Worm (Caenorhabditis elegans) whole organism, dauer: ENCODE results near the gene hpo-10.

Source experiments
- unc-62 ChIP-seq: sonication (generic microtip); optimal IDR thresholded peaks from 2 replicates; lab custom pipeline; 2017; ENCODE audit warnings: missing biosample characterization, missing genetic modification reagents, missing genetic modification characterization

hpo-10 gene

ce11 chrIII:5876140-5876675 is 3.1 kb upstream of the hpo-10 start, which contains the start of gene aldo-2:
aldo-2 (minus strand) TSS chrIII:5876625.
- no peak for TF ChIP-seq unc-62

DNA sequence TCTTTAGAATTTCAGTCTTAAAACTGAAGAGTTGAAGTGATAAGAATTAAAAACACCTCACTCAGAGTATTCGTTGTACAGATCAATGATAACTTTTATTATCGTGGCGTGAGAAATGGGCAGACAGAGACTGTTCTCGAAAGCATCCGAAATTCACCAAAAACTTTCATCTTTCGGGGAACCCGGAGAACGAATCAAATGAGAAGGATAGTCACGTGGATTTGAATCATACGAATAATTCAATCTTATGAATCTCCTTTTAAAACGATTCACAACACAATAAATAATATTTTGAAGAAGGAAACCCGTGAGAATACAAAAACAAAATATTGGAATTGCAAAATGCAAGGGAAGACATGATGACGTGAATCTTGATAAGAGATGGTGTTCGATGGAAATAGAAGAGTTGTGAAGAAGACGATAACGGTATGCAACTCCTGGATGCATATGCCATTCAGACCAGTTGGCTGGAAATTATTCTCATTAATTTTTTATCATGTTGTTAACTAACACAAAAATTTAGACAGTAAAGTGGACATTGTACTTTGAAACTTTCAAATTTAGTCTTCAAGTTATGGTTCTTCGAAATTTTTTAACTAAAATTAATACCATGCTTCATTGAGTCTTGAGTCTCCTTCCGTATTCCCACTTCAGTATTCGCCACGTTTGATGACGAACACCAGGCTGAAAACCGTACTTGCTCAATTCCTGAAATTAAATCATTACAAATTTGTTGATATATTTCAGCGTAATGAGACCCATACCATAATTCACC is 2.2 kb upstream of the hpo-10 start:
- TF ChIP-seq unc-62 = no peak

DNA sequence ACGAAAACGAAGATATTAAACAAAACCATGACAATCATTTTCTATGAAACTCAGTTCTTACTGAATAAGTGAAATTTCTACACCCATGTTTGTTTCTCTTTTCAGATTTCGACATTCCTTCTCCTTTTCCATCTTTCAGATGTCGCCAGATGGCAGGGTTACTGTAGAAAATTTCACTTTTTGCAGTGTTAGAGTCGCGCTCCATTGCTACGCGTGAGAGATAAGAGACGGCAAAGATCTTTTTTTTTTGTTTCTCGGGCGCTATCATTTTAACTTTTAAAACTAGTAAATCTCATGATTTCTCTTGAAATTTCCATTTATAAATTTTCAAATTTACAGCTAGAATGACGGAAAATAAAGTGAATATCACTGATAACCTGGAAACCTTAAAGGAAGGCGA is 1.1 kb upstream of the hpo-10 start, which contains the start of the genes mig-21 and F01F1.2:
Gene mig-21 (minus strand): TSS at position 166 of the 400 bp plus-strand sequence.
Gene F01F1.2 (plus strand): TSS at position 340 of the 400 bp plus-strand sequence.
- TF ChIP-seq unc-62 = no peak

DNA sequence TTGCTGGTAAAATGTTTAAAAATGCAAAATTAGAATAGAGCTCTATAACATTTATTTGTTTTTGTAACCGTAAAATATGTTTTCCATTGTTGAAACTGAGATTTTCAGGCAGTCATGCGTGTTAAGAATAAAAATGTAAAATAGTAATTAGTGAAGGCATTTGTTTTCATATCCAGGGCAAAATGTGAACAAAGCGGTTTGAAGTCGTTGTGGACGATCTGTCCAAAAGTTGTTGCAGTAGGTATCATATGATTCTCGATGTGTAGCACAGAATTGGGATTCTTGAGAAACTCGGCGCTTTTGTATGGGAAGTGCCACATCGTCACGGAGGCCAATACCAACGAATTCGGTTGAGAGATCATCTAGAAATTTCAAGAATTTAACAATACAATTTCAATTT is 3.0 kb downstream of the hpo-10 start:
- no peak for TF ChIP-seq unc-62

DNA sequence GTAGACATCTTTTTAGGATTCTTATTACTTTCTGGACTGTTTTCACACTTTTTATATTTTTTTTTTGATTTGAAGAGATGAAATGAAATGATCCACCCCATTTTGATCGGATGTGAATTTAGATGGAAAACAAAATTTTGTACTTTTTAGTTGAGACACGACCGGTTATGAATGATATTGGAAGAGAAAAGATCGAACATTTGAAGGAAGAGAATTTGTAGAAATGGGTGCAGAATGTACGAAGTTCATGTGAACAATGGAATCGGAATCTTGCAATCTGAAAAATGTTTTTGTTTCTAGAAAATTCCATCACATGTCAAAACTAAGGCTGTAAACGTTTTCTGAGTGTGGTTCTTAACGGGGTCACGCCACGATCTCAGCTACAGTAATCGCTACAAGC is 3.5 kb downstream of the hpo-10 start, which contains the start of gene F01F1.14:
Gene F01F1.14 (minus strand): TSS at position 101 of the 400 bp plus-strand sequence.
- no peak for TF ChIP-seq unc-62

DNA sequence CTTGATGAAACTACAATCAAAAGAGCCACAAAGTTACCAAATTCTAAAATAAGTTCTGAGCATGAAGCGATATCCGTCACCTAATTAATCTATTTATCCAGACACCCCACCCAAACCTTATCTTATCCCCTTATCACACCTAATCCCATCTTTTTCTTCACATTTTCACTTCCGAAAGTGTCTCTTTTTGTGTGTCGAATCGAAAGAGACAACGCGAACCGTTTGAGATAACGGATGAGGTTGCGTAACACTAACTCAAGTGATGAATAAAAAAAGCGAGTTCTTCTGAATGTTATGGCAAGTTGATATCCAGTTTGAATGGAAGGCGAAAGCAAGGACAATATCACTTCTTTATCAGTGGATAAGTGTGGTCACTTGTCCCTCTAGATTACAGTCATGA is 4.2 kb downstream of the hpo-10 start:
- no peak for TF ChIP-seq unc-62

- no peak for TF ChIP-seq unc-62
Observed at ce11 chrIII:5884007-5884406, 4.7 kb downstream of the hpo-10 start, which contains the start of gene C28H8.5. C28H8.5 (plus strand) TSS chrIII:5884307.

DNA sequence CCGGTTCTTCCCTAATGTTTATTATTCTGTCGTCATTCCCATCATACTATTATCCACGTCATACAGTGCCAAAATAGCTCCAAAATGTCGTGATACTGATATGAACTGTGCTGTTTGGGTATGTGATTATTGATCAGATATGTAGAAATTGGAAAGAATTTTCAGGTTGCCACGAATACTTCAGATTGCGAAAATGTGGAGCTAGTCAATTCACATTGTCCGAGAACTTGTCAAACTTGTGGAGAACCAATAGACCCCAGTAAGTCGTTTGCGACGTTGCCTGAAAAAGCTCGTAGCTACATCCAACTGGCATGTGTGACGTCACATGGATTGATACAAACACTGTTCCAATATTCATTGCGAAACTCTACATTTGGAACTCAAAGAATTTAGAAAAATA is 5.2 kb downstream of the hpo-10 start:
- no peak for TF ChIP-seq unc-62

- TF ChIP-seq unc-62 = no peak
Observed at ce11 chrIII:5886893-5887292, 7.6 kb downstream of the hpo-10 start, which contains the start of gene C28H8.7. C28H8.7 (minus strand) TSS chrIII:5886993.

- no peak for TF ChIP-seq unc-62
Observed at ce11 chrIII:5888675-5889074, 9.4 kb downstream of the hpo-10 start, which contains the start of gene C28H8.8. C28H8.8 (minus strand) TSS chrIII:5888775.

DNA sequence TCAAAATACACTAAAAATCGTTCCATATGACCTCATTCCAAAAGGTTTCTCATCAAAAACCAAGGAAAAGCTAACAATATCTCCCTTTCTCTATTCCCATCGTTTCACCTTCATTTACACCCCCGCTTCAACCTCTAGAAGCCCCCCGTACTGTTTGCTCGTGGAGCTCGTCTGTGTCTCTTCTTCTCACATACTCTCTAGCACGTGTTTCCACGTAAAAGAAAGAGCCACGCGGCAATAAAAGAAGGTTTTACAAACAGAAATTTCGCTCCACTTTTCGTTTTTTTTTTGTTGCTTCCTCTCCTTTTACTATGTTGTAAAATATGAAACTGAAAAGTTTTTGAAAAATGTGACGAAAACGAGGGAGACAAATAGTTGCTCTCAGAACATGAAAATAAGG is 13.6 kb downstream of the hpo-10 start:
- TF ChIP-seq unc-62 = no peak

DNA sequence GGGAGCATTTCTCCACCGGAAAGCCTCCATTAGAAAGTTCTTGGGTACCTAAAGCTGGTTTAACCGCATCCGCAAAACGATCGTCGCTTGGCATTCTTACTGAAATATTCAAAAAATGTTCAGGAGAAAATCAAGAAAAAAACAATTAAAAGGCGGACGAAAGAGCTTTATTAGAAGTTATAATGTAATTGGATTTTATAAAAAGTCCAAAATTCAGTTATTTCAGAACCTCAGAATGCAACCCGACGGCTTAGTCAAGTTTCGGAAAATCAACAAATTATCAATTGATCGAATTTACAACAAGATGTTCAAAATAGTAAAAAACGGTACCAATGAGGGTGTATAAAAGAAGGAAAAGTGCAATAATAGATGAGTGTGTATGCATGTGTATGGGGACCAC is 16.6 kb downstream of the hpo-10 start, which contains the start of gene pxl-1:
Gene pxl-1 (minus strand): TSS at position 101 of the 400 bp plus-strand sequence.
- TF ChIP-seq unc-62 = no peak

- no peak for TF ChIP-seq unc-62
Observed at ce11 chrIII:5897468-5897867, 18.2 kb downstream of the hpo-10 start.

ce11 chrIII:5898631-5899030 is 19.3 kb downstream of the hpo-10 start:
- no peak for TF ChIP-seq unc-62

DNA sequence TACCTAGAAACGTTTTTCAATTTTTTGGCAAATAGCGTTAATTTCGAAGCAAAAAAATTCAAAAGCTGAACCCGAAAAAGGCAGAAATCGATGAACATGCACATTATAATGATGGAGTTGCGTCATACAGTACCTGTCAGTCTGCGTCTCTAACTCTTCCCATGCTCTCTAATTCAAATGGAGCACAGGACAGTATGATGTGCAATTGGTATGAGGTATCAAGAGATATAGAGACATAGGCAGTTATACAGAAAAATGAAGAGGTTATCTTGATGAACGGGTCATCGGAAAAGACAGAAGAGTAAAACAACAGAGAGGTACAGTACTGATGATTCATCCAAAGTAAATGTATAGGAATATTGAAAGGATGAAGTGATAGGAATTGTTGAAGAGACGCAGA is 21.4 kb downstream of the hpo-10 start:
- TF ChIP-seq unc-62 = no peak

- TF ChIP-seq unc-62 = no peak
Observed at ce11 chrIII:5902558-5902957, 23.3 kb downstream of the hpo-10 start.

DNA sequence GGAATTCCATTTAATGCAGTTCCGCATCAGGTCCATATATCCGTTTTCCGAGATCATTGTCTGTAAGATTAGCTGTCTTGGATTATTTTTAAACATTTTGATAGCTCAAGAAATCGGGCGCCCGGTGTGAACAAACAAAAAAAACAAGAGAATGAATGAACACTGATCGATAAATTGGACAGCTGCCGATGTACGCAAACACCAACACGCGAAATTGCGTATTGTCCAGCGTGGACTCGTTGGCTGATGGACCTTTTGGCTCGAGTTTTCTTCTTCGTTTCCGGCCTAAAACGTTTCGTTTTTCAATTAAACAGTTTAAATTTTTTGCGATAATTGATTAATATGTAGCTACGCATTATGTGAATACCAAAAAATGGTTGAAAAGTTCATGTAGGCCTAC is 26.8 kb downstream of the hpo-10 start, which contains the start of gene dpff-1:
Gene dpff-1 (minus strand): TSS at position 288 of the 400 bp plus-strand sequence.
- no peak for TF ChIP-seq unc-62

- TF ChIP-seq unc-62 = no peak
Observed at ce11 chrIII:5906749-5907148, 27.5 kb downstream of the hpo-10 start, which contains the start of gene erd-2.2. erd-2.2 (plus strand) TSS chrIII:5907049.
